Worm (Caenorhabditis elegans) whole organism, mixed stage, embryonic: ENCODE data around the gene cnnm-5.

Experiments
- M03D4.4 ChIP-seq: sonication (generic microtip); optimal IDR thresholded peaks from 2 replicates; lab custom pipeline; 2017; ENCODE audit warnings: mild to moderate bottlenecking, missing genetic modification characterization, missing compliant biosample characterization
- bed-3 ChIP-seq: fragments of 200-800 bp; sonication (Bioruptor generic); optimal IDR thresholded peaks from 3 replicates; lab custom pipeline; 2018; ENCODE audit warnings: mild to moderate bottlenecking, missing genetic modification characterization, moderate library complexity, missing compliant biosample characterization
- blmp-1 ChIP-seq: fragments of 150-350 bp; optimal IDR thresholded peaks from 2 replicates; lab custom pipeline; 2014; ENCODE audit warnings: missing biosample characterization, missing genetic modification characterization
- ceh-39 ChIP-seq: fragments of 150-350 bp; optimal IDR thresholded peaks from 2 replicates; lab custom pipeline; 2014; ENCODE audit warnings: missing biosample characterization, missing genetic modification characterization
- ceh-43 ChIP-seq: fragments of 200-800 bp; sonication (Bioruptor generic); optimal IDR thresholded peaks from 2 replicates; lab custom pipeline; 2018; ENCODE audit warnings: mild to moderate bottlenecking, missing genetic modification characterization, moderate library complexity, missing compliant biosample characterization
- ceh-83 ChIP-seq: fragments of 200-800 bp; sonication (Bioruptor generic); optimal IDR thresholded peaks from 2 replicates; lab custom pipeline; 2018; ENCODE audit warnings: mild to moderate bottlenecking, missing genetic modification characterization, missing compliant biosample characterization
- ces-1 ChIP-seq: fragments of 150-350 bp; optimal IDR thresholded peaks from 2 replicates; lab custom pipeline; 2014; ENCODE audit warnings: missing biosample characterization, missing genetic modification reagents, missing genetic modification characterization
- cnd-1 ChIP-seq: fragments of 200-800 bp; sonication (Bioruptor generic); optimal IDR thresholded peaks from 2 replicates; lab custom pipeline; 2018; ENCODE audit warnings: mild to moderate bottlenecking, missing genetic modification characterization, missing compliant biosample characterization
- drap-1 ChIP-seq: fragments of 200-800 bp; sonication (Bioruptor generic); optimal IDR thresholded peaks from 3 replicates; lab custom pipeline; 2018; ENCODE audit warnings: mild to moderate bottlenecking, missing genetic modification characterization, missing compliant biosample characterization
- elt-1 ChIP-seq: sonication (generic microtip); optimal IDR thresholded peaks from 2 replicates; lab custom pipeline; 2017; ENCODE audit warnings: missing genetic modification characterization, mild to moderate bottlenecking, missing compliant biosample characterization, antibody characterized with exemption, moderate library complexity, borderline replicate concordance; ENCODE audit not compliant: insufficient read depth
- elt-3 ChIP-seq: fragments of 150-350 bp; optimal IDR thresholded peaks from 2 replicates; lab custom pipeline; 2014; ENCODE audit warnings: missing biosample characterization, missing genetic modification characterization
- flh-1 ChIP-seq: fragments of 200-800 bp; sonication (Bioruptor generic); optimal IDR thresholded peaks from 2 replicates; lab custom pipeline; 2018; ENCODE audit warnings: mild to moderate bottlenecking, missing genetic modification characterization, moderate library complexity, missing compliant biosample characterization
- ham-2 ChIP-seq: fragments of 200-800 bp; sonication (Bioruptor generic); optimal IDR thresholded peaks from 2 replicates; lab custom pipeline; 2018; ENCODE audit warnings: mild to moderate bottlenecking, missing genetic modification characterization, missing compliant biosample characterization
- hlh-1 ChIP-seq: fragments of 150-350 bp; optimal IDR thresholded peaks from 2 replicates; lab custom pipeline; 2014; ENCODE audit warnings: missing biosample characterization, missing genetic modification reagents, missing genetic modification characterization
- lin-13 ChIP-seq: fragments of 150-350 bp; optimal IDR thresholded peaks from 2 replicates; lab custom pipeline; 2014; ENCODE audit warnings: missing biosample characterization, missing genetic modification characterization
- lin-32 ChIP-seq: fragments of 200-800 bp; sonication (Bioruptor generic); optimal IDR thresholded peaks from 2 replicates; lab custom pipeline; 2018; ENCODE audit warnings: mild to moderate bottlenecking, missing genetic modification characterization, missing compliant biosample characterization
- lsy-2 ChIP-seq: fragments of 150-350 bp; optimal IDR thresholded peaks from 2 replicates; lab custom pipeline; 2014; ENCODE audit warnings: missing biosample characterization, missing genetic modification characterization
- mab-5 ChIP-seq: fragments of 150-350 bp; optimal IDR thresholded peaks from 2 replicates; lab custom pipeline; 2014; ENCODE audit warnings: missing biosample characterization, missing genetic modification characterization
- mep-1 ChIP-seq: fragments of 150-350 bp; optimal IDR thresholded peaks from 2 replicates; lab custom pipeline; 2017; ENCODE audit warnings: missing biosample characterization, missing genetic modification reagents, missing genetic modification characterization, inconsistent platforms
- mls-2 ChIP-seq: sonication (generic microtip); optimal IDR thresholded peaks from 2 replicates; lab custom pipeline; 2016; ENCODE audit warnings: mild to moderate bottlenecking, missing genetic modification characterization, moderate library complexity, missing compliant biosample characterization
- nhr-12 ChIP-seq: fragments of 150-350 bp; optimal IDR thresholded peaks from 2 replicates; lab custom pipeline; 2014; ENCODE audit warnings: missing biosample characterization, missing genetic modification characterization
- nhr-2 ChIP-seq: fragments of 150-350 bp; optimal IDR thresholded peaks from 2 replicates; lab custom pipeline; 2014; ENCODE audit warnings: missing biosample characterization, missing genetic modification characterization
- nhr-237 ChIP-seq: fragments of 150-350 bp; optimal IDR thresholded peaks from 2 replicates; lab custom pipeline; 2014; ENCODE audit warnings: missing biosample characterization, missing genetic modification characterization
- nhr-28 ChIP-seq: fragments of 150-350 bp; optimal IDR thresholded peaks from 2 replicates; lab custom pipeline; 2014; ENCODE audit warnings: missing biosample characterization, missing genetic modification characterization
- nhr-76 ChIP-seq: sonication (generic microtip); optimal IDR thresholded peaks from 2 replicates; lab custom pipeline; 2017; ENCODE audit warnings: missing biosample characterization, missing genetic modification characterization
- pha-4 ChIP-seq: fragments of 150-350 bp; optimal IDR thresholded peaks from 2 replicates; lab custom pipeline; 2018; ENCODE audit warnings: missing biosample characterization, missing genetic modification reagents, missing genetic modification characterization
- sem-2 ChIP-seq: fragments of 200-800 bp; sonication (Bioruptor generic); optimal IDR thresholded peaks from 2 replicates; lab custom pipeline; 2018; ENCODE audit warnings: mild to moderate bottlenecking, missing genetic modification characterization, missing compliant biosample characterization
- snpc-4 ChIP-seq: fragments of 150-350 bp; optimal IDR thresholded peaks from 2 replicates; lab custom pipeline; 2014; ENCODE audit warnings: missing biosample characterization, missing genetic modification characterization
- sptf-1 ChIP-seq: sonication (generic microtip); optimal IDR thresholded peaks from 2 replicates; lab custom pipeline; 2017; ENCODE audit warnings: mild to moderate bottlenecking, missing genetic modification characterization, moderate library complexity, missing compliant biosample characterization
- tbx-8 ChIP-seq: fragments of 200-800 bp; sonication (Bioruptor generic); optimal IDR thresholded peaks from 2 replicates; lab custom pipeline; 2018; ENCODE audit warnings: mild to moderate bottlenecking, missing genetic modification characterization, moderate library complexity, missing compliant biosample characterization
- unc-120 ChIP-seq: sonication (generic microtip); optimal IDR thresholded peaks from 2 replicates; lab custom pipeline; 2017; ENCODE audit warnings: missing genetic modification characterization, missing compliant biosample characterization; ENCODE audit not compliant: poor library complexity, severe bottlenecking
- unc-39 ChIP-seq: fragments of 150-350 bp; optimal IDR thresholded peaks from 2 replicates; lab custom pipeline; 2014; ENCODE audit warnings: missing biosample characterization, missing genetic modification characterization
- unc-62 ChIP-seq: fragments of 150-350 bp; optimal IDR thresholded peaks from 2 replicates; lab custom pipeline; 2014; ENCODE audit warnings: missing biosample characterization, missing genetic modification reagents, missing genetic modification characterization
- zip-8 ChIP-seq: fragments of 150-350 bp; optimal IDR thresholded peaks from 2 replicates; lab custom pipeline; 2014; ENCODE audit warnings: missing biosample characterization, missing genetic modification characterization
- ztf-11 ChIP-seq: fragments of 150-350 bp; optimal IDR thresholded peaks from 2 replicates; lab custom pipeline; 2014; ENCODE audit warnings: missing biosample characterization, missing genetic modification characterization

cnnm-5 gene

ce11 chrIII:3806883-3807282 is 22.1 kb downstream of the cnnm-5 start:
- no peak for TF ChIP-seq ztf-11 (tag; lab: Kevin White, UChicago)
- TF ChIP-seq unc-39 (tag; lab: Kevin White, UChicago) = no peak
- TF ChIP-seq ceh-83 (GFP tag; lab: Kevin White, UChicago) = no peak
- no peak for TF ChIP-seq ceh-39 (tag; lab: Kevin White, UChicago)
- TF ChIP-seq lin-13 (tag; lab: Kevin White, UChicago) = no peak

ce11 chrIII:3804422-3804821 is 24.6 kb downstream of the cnnm-5 start, which contains the start of gene xbx-5:
Gene xbx-5, minus strand, starts transcription at chrIII:3804477.
- TF ChIP-seq cnd-1 (tag; lab: Kevin White, UChicago) (no peak), nhr-12 (tag; lab: Kevin White, UChicago) (no peak), lin-13 (tag; lab: Kevin White, UChicago) (no peak), ham-2 (GFP tag; lab: Kevin White, UChicago) (no peak), unc-120 (tag; lab: Kevin White, UChicago) (no peak), sem-2 (GFP tag; lab: Kevin White, UChicago) (no peak), bed-3 (GFP tag; lab: Kevin White, UChicago) (no peak), mep-1 (tag; lab: Kevin White, UChicago) (no peak)

ce11 chrIII:3803113-3803512 is 25.9 kb downstream of the cnnm-5 start:
- TF ChIP-seq nhr-12 (tag; lab: Kevin White, UChicago) (no peak), nhr-2 (no peak), nhr-76 (tag; lab: Kevin White, UChicago) (no peak), mep-1 (tag; lab: Kevin White, UChicago) (no peak), unc-39 (tag; lab: Kevin White, UChicago) (no peak), hlh-1 (tag; lab: Kevin White, UChicago) (no peak), ztf-11 (tag; lab: Kevin White, UChicago) (no peak), unc-62 (GFP tag; lab: Kevin White, UChicago) (no peak), ham-2 (GFP tag; lab: Kevin White, UChicago) (no peak), flh-1 (GFP tag; lab: Kevin White, UChicago) (no peak), ceh-39 (tag; lab: Kevin White, UChicago) (no peak), mab-5 (no peak), elt-3 (tag; lab: Kevin White, UChicago) (no peak), cnd-1 (tag; lab: Kevin White, UChicago) (no peak), drap-1 (no peak), ceh-83 (GFP tag; lab: Kevin White, UChicago) (no peak), zip-8 (no peak), sem-2 (GFP tag; lab: Kevin White, UChicago) (no peak), snpc-4 (tag; lab: Kevin White, UChicago) (no peak), mls-2 (tag; lab: Kevin White, UChicago) (no peak)
- TF ChIP-seq, all 35 proteins: peak for 0

- TF ChIP-seq ceh-83 (GFP tag; lab: Kevin White, UChicago) (no peak), unc-39 (tag; lab: Kevin White, UChicago) (no peak), nhr-237 (tag; lab: Kevin White, UChicago) (peak; percentile 95), elt-3 (tag; lab: Kevin White, UChicago) (peak; percentile 50), flh-1 (GFP tag; lab: Kevin White, UChicago) (no peak), unc-120 (tag; lab: Kevin White, UChicago) (peak; percentile 72), nhr-2 (peak; percentile 65), nhr-12 (tag; lab: Kevin White, UChicago) (peak; percentile 51), M03D4.4 (peak; percentile 40), mls-2 (tag; lab: Kevin White, UChicago) (peak; percentile 76), bed-3 (GFP tag; lab: Kevin White, UChicago) (no peak), mab-5 (no peak), ceh-43 (no peak), sem-2 (GFP tag; lab: Kevin White, UChicago) (no peak), lin-13 (tag; lab: Kevin White, UChicago) (peak; percentile 39), zip-8 (peak; percentile 33), ceh-39 (tag; lab: Kevin White, UChicago) (peak; percentile 57), snpc-4 (tag; lab: Kevin White, UChicago) (no peak), hlh-1 (tag; lab: Kevin White, UChicago) (peak; percentile 93), blmp-1 (tag; lab: Kevin White, UChicago) (peak; percentile 29), drap-1 (peak; percentile 70), tbx-8 (GFP tag; lab: Kevin White, UChicago) (no peak), ces-1 (GFP tag; lab: Kevin White, UChicago) (peak; percentile 97), lin-32 (GFP tag; lab: Kevin White, UChicago) (peak; percentile 1), nhr-76 (tag; lab: Kevin White, UChicago) (no peak), cnd-1 (tag; lab: Kevin White, UChicago) (peak; percentile 67), mep-1 (tag; lab: Kevin White, UChicago) (peak; percentile 66), sptf-1 (tag; lab: Kevin White, UChicago) (peak; percentile 80), lsy-2 (tag; lab: Kevin White, UChicago) (peak; percentile 86), pha-4 (tag; lab: Kevin White, UChicago) (peak; percentile 93), nhr-28 (tag; lab: Kevin White, UChicago) (peak; percentile 45), elt-1 (no peak), unc-62 (GFP tag; lab: Kevin White, UChicago) (peak; percentile 88), ham-2 (GFP tag; lab: Kevin White, UChicago) (peak; percentile 86), ztf-11 (tag; lab: Kevin White, UChicago) (peak; percentile 65)
Observed at ce11 chrIII:3801379-3801894, 27.6 kb downstream of the cnnm-5 start.
